Fruit fly (Drosophila melanogaster): Measurements from ENCODE around the gene CG46467.

DNA sequence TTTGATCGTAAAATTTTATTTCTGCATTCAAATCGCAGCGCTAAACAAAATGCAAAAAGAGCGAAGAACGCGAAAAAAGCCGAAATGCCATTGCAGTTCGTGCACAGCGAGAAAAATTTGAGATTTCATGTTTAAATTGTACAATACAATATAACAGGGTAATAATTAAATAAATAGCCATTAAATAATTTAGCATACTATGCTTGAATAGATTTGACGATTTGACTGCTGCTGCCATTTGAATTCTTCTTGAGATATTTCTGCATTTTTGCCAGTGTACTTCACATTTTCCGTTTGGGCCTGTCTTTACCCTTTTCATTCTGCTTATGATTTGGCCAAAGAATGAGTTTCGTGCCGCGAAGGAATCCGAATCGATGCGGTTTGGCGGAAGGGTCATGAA lies 60.4 kb downstream of the CG46467 start:
- TF ChIP-seq EcR (GFP tag; optimal IDR thresholded peaks at IDR 0.05): no peak
- TF ChIP-seq CG8478 (optimal IDR thresholded peaks at IDR 0.05): no peak
- no peak for TF ChIP-seq Dll (optimal IDR thresholded peaks at IDR 0.05)
- no peak for TF ChIP-seq pan (optimal IDR thresholded peaks at IDR 0.05)
- TF ChIP-seq psq (optimal IDR thresholded peaks at IDR 0.05): no peak
- no peak for TF ChIP-seq usp (GFP tag; optimal IDR thresholded peaks at IDR 0.05)
